Fruit fly (Drosophila melanogaster): ENCODE data around the gene Ssk.

Gene Ssk

DNA sequence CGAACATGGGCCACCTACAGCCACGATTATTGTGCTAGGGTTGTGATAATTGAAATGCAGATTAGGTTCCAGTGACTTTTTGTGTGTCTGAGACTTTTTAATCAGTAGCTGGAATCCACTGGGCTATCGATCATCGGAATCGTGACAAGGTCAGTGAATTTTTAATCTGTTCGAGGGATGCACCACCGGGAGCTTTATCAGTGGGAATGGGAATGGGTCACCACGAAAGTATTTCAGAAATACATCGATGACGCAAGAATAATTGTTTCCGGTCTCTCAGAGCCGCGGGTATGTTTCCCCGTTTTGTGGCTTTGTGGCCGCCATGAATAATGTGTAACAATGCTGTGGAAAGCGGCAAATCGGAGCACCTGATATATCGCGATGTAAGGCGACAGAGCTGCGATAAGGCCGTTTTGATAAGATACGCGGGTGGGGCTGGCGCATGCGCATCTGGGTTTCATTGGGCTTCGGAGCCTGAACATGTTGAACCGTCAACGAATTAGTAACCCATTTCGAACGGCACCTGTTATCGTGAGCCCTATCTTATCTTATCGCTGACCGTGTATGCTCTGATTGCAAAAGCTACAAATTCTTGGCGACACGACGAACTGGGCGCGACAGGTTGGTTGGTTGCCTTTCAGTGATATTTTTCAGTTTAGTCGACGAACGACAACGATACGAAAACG lies at the start of gene Ssk:
Gene Ssk (plus strand): TSS at position 638 of the 686 bp plus-strand sequence.
- TF ChIP-seq CTCF (optimal IDR thresholded peaks at IDR 0.05), result no peak

dm6 chr3L:20140589-20141207 lies 47.6 kb upstream of the Ssk start, which contains the start of gene CG7328:
CG7328 (minus strand) TSS chr3L:20140607.
- TF ChIP-seq CG8478 (optimal IDR thresholded peaks at IDR 0.05), result no peak
- no peak for TF ChIP-seq CTCF (optimal IDR thresholded peaks at IDR 0.05)

DNA sequence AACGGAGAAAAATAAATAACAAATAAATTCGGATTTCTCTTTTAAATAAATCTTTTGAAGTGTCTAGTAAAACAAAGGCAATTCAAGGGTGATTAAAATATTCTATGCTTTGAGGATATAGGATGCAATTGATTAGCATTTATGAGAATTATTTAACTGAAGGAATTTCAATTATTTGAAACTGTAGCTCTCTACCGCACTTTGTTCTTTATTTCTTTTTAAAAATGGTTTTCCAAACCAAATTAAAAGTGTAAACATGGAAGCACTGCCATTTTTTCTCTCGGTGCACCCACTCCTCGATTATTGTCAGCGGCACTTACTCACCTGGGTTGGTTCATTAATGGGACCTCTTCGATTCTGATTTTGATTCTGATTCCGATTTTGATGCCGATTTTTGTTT lies 20.2 kb upstream of the Ssk start:
- TF ChIP-seq CG8478 (optimal IDR thresholded peaks at IDR 0.05), result no peak
- no peak for TF ChIP-seq CTCF (optimal IDR thresholded peaks at IDR 0.05)

DNA sequence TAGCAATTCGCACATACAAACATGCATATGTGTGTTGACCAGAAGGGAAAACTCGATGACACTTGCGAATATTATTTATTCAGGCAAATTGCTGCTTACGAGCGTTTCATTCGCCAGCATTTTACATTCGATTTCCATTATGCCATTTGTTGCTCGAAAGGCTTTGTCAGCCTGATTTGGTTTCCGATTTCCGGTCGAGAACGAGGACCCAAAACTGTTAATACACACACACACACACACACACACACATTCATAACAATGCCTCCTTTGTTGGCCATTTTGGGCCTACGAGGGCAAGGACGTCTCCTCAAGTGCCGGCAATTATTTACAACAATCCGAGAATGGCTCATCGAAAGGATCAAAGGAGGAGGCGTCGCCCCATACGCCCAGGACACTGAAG lies 10.6 kb upstream of the Ssk start:
- TF ChIP-seq CG8478 (optimal IDR thresholded peaks at IDR 0.05), result no peak
- no peak for TF ChIP-seq CTCF (optimal IDR thresholded peaks at IDR 0.05)

dm6 chr3L:20178101-20178500 lies 10.2 kb upstream of the Ssk start:
- TF ChIP-seq CTCF (optimal IDR thresholded peaks at IDR 0.05) (no peak), CG8478 (optimal IDR thresholded peaks at IDR 0.05) (no peak)

DNA sequence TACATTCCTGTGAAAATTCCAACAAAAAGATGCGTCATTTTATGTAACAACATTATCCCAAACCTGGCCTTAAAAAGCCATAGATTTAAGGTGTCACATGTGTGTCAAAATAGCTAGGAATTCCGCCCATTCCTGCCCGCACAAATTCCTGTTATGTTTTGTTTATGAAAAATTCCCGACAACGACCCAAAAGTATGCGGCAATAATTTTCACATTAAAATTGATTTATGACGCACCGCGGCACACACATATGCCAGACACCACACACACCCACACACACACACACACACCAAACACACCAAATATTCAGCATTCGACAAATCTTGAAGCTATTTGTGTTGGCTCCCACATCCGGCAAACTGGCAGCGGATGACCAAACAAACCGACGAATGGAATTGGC lies 5.5 kb upstream of the Ssk start:
- TF ChIP-seq CTCF (optimal IDR thresholded peaks at IDR 0.05) (no peak), CG8478 (optimal IDR thresholded peaks at IDR 0.05) (no peak)

DNA sequence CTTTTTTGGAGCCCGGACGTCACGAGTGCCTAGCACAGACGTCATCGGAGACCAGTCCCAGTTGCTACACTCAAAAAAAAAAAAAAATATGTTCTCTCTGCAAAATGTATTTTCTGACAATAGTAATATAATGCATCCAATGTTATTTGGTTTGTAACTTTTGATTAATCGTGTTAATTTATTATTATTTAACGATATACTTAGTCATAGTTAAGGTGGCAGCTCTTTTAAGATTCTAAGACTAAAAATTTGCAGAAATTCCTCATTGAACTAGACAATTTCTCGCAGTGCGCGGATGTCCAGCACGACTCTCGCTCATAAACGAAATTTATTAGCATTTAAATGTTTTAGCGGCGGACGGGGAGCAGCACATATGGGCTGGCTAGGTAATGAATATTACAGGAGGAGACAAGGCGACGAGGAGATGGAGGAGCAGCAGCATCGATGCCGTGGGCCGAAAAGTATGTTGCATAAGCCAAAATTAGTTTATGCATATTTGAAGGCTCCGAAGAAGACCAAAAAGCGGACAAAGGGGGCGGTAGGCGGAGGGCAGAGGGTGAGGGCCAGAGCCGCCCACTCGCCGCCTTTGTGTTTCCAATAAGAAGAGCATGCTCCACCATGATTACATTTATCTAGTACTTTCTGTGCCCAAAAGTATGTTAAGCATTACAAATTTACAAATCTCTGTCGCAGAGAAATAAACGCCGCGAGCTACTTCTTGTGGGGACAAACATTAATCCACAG lies 4.8 kb upstream of the Ssk start:
- TF ChIP-seq CG8478 (optimal IDR thresholded peaks at IDR 0.05) (no peak), CTCF (optimal IDR thresholded peaks at IDR 0.05) (no peak)

DNA sequence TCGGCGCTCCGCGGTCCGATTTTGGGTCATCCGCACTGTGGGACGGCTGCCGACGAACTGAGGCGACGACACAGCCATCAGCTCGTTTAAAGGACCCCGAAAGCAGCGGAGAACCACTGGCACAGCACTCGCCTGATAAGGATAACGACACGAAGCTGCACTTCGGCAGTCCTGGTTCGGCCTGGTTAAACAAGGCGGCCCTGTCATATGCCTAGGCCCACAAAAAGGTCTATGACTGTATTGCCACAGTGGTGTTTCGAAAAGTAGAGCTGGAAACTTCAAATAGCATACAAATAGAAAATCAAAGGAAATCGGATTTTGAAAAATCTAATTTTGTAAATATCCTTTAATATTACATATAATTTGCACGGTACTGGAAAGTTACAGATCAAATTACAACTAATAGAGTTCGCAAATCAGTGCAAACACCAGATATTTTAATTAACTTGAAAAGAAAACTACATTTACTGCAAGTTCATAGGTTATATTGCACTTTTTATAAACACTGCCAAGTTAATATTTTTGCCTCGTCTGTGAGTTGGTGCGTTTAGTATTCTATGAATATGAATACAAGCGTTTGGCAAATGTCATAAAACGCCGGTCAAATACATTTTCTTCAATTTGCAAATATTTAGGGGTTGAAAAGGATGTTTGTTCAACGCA lies 3.0 kb upstream of the Ssk start:
- TF ChIP-seq CG8478 (optimal IDR thresholded peaks at IDR 0.05) (no peak), CTCF (optimal IDR thresholded peaks at IDR 0.05) (no peak)

DNA sequence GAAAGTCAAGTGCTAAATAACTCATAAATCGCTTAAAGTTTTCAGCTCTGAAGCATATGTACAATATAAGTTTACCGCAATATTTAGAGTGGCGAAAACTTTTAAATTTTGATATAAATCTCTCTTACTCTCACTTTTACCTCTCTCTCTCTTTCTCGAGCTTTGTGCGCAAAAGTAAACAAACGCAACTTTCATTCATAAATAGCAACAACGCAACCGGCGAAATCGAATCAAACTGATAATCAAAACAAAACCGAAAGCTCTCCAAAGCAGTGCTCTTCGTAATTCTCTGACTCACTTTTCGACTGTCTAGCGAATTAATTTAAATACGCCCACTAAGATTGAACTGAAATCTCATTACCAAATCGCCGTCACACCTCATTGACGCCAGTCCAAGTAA lies 2.4 kb upstream of the Ssk start:
- TF ChIP-seq CG8478 (optimal IDR thresholded peaks at IDR 0.05), result no peak
- TF ChIP-seq CTCF (optimal IDR thresholded peaks at IDR 0.05), result no peak

- TF ChIP-seq CTCF (optimal IDR thresholded peaks at IDR 0.05), result no peak
- TF ChIP-seq CG8478 (optimal IDR thresholded peaks at IDR 0.05), result no peak
Measured at dm6 chr3L:20186294-20187020, 1.9 kb upstream of the Ssk start.

- TF ChIP-seq CTCF (optimal IDR thresholded peaks at IDR 0.05) (no peak), CG8478 (optimal IDR thresholded peaks at IDR 0.05) (no peak)
Measured at dm6 chr3L:20191848-20192247, 3.5 kb downstream of the Ssk start.

DNA sequence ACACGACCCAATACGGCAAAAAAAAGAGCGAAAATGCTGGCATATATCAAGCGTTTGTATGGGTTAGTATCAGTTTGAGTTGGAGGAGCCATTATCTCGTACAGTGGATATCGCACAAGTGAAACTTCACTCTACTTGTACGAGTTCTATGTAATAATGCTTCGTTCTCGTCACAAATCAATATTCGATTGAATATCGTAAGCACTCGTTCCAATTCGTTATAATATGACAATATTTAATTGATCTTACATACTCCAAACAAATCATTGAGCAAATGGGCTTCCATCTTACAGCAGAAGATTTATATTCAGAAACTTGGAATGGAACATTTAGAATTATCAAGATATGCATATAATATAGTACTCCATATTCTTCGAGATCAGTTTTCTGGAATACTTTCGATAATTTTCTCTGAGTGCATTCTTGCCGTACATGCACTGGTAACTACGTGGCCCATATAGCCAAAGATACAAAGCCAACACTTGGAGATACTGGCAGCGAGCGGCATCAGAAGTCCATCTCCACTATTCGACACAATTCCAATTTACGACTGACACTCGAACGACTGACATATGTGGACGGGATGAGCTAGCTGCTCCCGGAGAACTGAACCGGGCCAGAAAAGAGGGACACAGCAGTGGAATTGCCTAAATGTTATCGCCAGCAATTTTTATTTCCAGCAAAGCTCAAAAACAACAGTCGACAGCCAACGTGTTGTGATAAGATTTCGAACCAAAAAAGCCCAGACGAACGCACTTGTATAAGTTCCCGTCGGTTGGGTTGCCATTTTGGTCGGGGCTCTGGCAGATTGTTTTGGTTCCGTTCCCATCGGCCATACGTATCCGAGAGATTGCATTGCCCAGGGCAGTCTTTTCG lies 4.8 kb downstream of the Ssk start:
- no peak for TF ChIP-seq CTCF (optimal IDR thresholded peaks at IDR 0.05)
- TF ChIP-seq CG8478 (optimal IDR thresholded peaks at IDR 0.05), result no peak

DNA sequence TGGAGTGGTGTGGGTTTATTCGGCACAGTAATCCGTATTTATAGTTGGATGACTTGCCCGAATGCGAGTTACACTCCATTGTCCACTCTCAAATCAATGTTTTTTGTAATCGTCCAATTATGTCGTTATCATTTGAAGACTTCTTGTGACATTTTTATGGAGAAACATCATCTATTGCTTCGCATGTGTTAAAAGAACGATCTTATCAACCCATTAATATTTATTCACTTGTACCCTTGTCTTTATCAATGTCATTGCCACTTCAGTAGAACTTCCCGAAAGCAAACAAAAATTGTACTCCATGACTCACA lies 5.4 kb downstream of the Ssk start:
- no peak for TF ChIP-seq CTCF (optimal IDR thresholded peaks at IDR 0.05)
- no peak for TF ChIP-seq CG8478 (optimal IDR thresholded peaks at IDR 0.05)

DNA sequence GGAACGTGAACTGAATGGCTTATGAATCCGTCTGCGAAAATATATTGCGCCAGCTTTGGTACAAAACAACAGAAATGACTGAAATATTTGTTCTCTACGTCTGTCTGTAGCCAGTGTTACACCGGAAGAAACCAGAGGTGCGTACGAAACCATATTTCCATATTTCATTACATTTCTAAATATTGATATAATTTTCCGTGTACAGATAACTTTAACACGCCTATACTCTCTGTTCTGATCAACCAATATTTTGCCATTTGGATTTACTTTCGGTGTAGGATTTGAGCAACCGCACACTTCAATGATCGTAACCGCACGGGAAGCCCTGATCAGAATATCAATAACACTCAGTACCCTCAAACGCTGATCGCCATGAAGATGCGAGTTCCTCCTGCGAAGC lies 6.4 kb downstream of the Ssk start:
- TF ChIP-seq CTCF (optimal IDR thresholded peaks at IDR 0.05), result no peak
- no peak for TF ChIP-seq CG8478 (optimal IDR thresholded peaks at IDR 0.05)
